Fruit fly (Drosophila melanogaster): ENCODE data around the gene CG33783.

The CG33783 gene

dm6 chr3R:10084179-10084647, 17.6 kb downstream of the CG33783 start (continued):
- no peak for TF ChIP-seq fkh (GFP tag; optimal IDR thresholded peaks at IDR 0.05)
- peak; percentile 52; the same call in 2 of the 3 replicates for TF ChIP-seq CG6163 (GFP tag; IDR thresholded peaks at IDR 0.05)
- no peak for TF ChIP-seq fd59A (GFP tag; optimal IDR thresholded peaks at IDR 0.05)
- TF ChIP-seq salr (GFP tag; optimal IDR thresholded peaks at IDR 0.05) = peak in 1 of 2 experiments; percentile 9
- no peak for TF ChIP-seq CG34406 (GFP tag; optimal IDR thresholded peaks at IDR 0.05)
- TF ChIP-seq CG15336 (GFP tag; IDR thresholded peaks at IDR 0.05) = no peak
- TF ChIP-seq Sox15 (GFP tag; optimal IDR thresholded peaks at IDR 0.05) = no peak
- no peak for TF ChIP-seq CG11294 (GFP tag; IDR thresholded peaks at IDR 0.05)
- peak; percentile 50 for TF ChIP-seq Eip75B (GFP tag; optimal IDR thresholded peaks at IDR 0.05)
- TF ChIP-seq CG32006 (GFP tag; optimal IDR thresholded peaks at IDR 0.05) = no peak
- TF ChIP-seq net (GFP tag; optimal IDR thresholded peaks at IDR 0.05) = no peak
- TF ChIP-seq spab (GFP tag; optimal IDR thresholded peaks at IDR 0.05) = no peak
- peak; percentile 61 for TF ChIP-seq vri (GFP tag; optimal IDR thresholded peaks at IDR 0.05)
- no peak for TF ChIP-seq fd85E (GFP tag; optimal IDR thresholded peaks at IDR 0.05)
- TF ChIP-seq CG6792 (GFP tag; optimal IDR thresholded peaks at IDR 0.05) = no peak

DNA sequence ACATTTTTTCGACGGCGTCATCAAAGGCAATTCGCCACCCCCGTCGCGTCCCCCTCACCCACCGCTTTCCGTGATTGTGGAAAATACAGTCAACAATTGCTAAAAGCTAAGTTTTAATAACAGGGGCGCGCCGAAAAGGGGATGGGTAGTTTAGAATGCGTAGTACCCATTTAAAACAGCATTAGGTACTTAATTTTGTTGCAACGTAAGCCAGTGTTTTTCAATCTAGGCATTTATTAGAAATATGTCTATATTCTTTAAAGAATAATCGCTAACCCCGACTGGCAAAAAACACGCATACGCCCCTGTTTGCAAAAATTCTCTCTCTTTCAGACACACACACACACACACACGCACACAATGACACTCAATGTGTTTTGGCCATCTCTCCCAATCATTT, 18.3 kb downstream of the CG33783 start:
- TF ChIP-seq Lpt (GFP tag; optimal IDR thresholded peaks at IDR 0.05) (no peak), Hr4 (GFP tag; optimal IDR thresholded peaks at IDR 0.05) (peak; percentile 11), eg (GFP tag; IDR thresholded peaks at IDR 0.05) (peak; percentile 70), Hr39 (GFP tag; optimal IDR thresholded peaks at IDR 0.05) (peak; percentile 91), Met (GFP tag; optimal IDR thresholded peaks at IDR 0.05) (peak; percentile 88), CG31627 (GFP tag; optimal IDR thresholded peaks at IDR 0.05) (peak; percentile 92), ss (GFP tag; optimal IDR thresholded peaks at IDR 0.05) (no peak), CG8119 (GFP tag; IDR thresholded peaks at IDR 0.05) (no peak), Sox14 (GFP tag; optimal IDR thresholded peaks at IDR 0.05) (peak; percentile 84), salr (GFP tag; optimal IDR thresholded peaks at IDR 0.05) (peak; percentile 22 to 26), CG16779 (tag; optimal IDR thresholded peaks at IDR 0.05) (no peak), CG6792 (GFP tag; optimal IDR thresholded peaks at IDR 0.05) (peak; percentile 67), CG6276 (GFP tag; optimal IDR thresholded peaks at IDR 0.05) (no peak), svp (GFP tag) (peak; percentile 86), CG3919 (GFP tag; optimal IDR thresholded peaks at IDR 0.05) (peak; percentile 34), fd85E (GFP tag; optimal IDR thresholded peaks at IDR 0.05) (no peak), CG11294 (GFP tag; IDR thresholded peaks at IDR 0.05) (peak; percentile 35; the same call in 1 of the 2 replicates), CG10631 (GFP tag; optimal IDR thresholded peaks at IDR 0.05) (peak; percentile 46), Hr38 (GFP tag; optimal IDR thresholded peaks at IDR 0.05) (no peak), dsx (GFP tag; optimal IDR thresholded peaks at IDR 0.05; ENCODE audit: poor library complexity, severe bottlenecking) (no peak), esn (GFP tag; optimal IDR thresholded peaks at IDR 0.05) (peak; percentile 88), CG9139 (GFP tag; optimal IDR thresholded peaks at IDR 0.05) (no peak), OdsH (GFP tag; optimal IDR thresholded peaks at IDR 0.05) (peak; percentile 57), CG6163 (GFP tag; IDR thresholded peaks at IDR 0.05) (peak; percentile 81), Eip78C (GFP tag) (peak; percentile 80), CG6854 (GFP tag; optimal IDR thresholded peaks at IDR 0.05) (no peak), Blimp-1 (GFP tag; optimal IDR thresholded peaks at IDR 0.05) (peak; percentile 66), fd59A (GFP tag; optimal IDR thresholded peaks at IDR 0.05) (peak; percentile 23), Eip75B (GFP tag; optimal IDR thresholded peaks at IDR 0.05) (peak; percentile 50), CG4318 (GFP tag; optimal IDR thresholded peaks at IDR 0.05) (no peak), CG11902 (GFP tag; optimal IDR thresholded peaks at IDR 0.05) (peak; percentile 43), Sox102F (GFP tag; optimal IDR thresholded peaks at IDR 0.05) (peak; percentile 81), vri (GFP tag; optimal IDR thresholded peaks at IDR 0.05) (peak; percentile 92), Ets21C (GFP tag; optimal IDR thresholded peaks at IDR 0.05) (peak; percentile 88), achi (GFP tag; optimal IDR thresholded peaks at IDR 0.05) (peak; percentile 56), Gug (GFP tag; IDR thresholded peaks at IDR 0.05) (no peak), CG10669 (GFP tag; optimal IDR thresholded peaks at IDR 0.05) (peak; percentile 48), cyc (GFP tag; optimal IDR thresholded peaks at IDR 0.05) (peak; percentile 85), CG8632 (GFP tag; optimal IDR thresholded peaks at IDR 0.05) (peak; percentile 58), spab (GFP tag; optimal IDR thresholded peaks at IDR 0.05) (peak; percentile 13), Sox15 (GFP tag; optimal IDR thresholded peaks at IDR 0.05) (peak; percentile 49), dac (GFP tag; optimal IDR thresholded peaks at IDR 0.05) (peak; percentile 6), net (GFP tag; optimal IDR thresholded peaks at IDR 0.05) (peak; percentile 57), CG15336 (GFP tag; IDR thresholded peaks at IDR 0.05) (peak; percentile 53), CG8319 (GFP tag; optimal IDR thresholded peaks at IDR 0.05) (peak; percentile 33)

Data from whole organism, prepupa.